Worm (Caenorhabditis elegans) whole organism, L4 larva: ENCODE measurements around the gene F41E6.15.

Experiments
- F37D6.2 ChIP-seq: sonication (generic microtip); optimal IDR thresholded peaks from 2 replicates; lab custom pipeline; 2016; ENCODE audit warnings: mild to moderate bottlenecking, missing genetic modification characterization, missing compliant biosample characterization
- F44E2.7 ChIP-seq: fragments of 200-800 bp; sonication (Bioruptor generic); IDR thresholded peaks from 2 replicates; pipeline ENCODE4 v2.1.2; 2022; ENCODE audit warnings: missing genetic modification characterization, missing compliant biosample characterization
- R02D3.7 ChIP-seq: fragments of 150-350 bp; sonication (generic microtip); optimal IDR thresholded peaks from 3 replicates; lab custom pipeline; 2014; ENCODE audit warnings: missing biosample characterization, missing genetic modification characterization
- T20F7.1 ChIP-seq: fragments of 200-800 bp; sonication (Bioruptor generic); optimal IDR thresholded peaks from 2 replicates; lab custom pipeline; 2018; ENCODE audit warnings: mild to moderate bottlenecking, missing genetic modification characterization, missing compliant biosample characterization
- T26A8.4 ChIP-seq: fragments of 200-800 bp; sonication (Bioruptor generic); IDR thresholded peaks from 2 replicates; pipeline ENCODE4 v1.3.6; 2022; ENCODE audit warnings: missing genetic modification characterization, missing compliant biosample characterization
- Y105C5A.15 ChIP-seq: fragments of 200-800 bp; sonication (Bioruptor generic); IDR thresholded peaks from 2 replicates; pipeline ENCODE4 v1.3.6; 2022; ENCODE audit warnings: missing genetic modification characterization, missing compliant biosample characterization
- Y75B8A.6 ChIP-seq: fragments of 200-800 bp; sonication (Bioruptor generic); IDR thresholded peaks from 2 replicates; pipeline ENCODE4 v1.3.6; 2022; ENCODE audit warnings: missing genetic modification reagents, missing genetic modification characterization, missing compliant biosample characterization
- ZK546.5 ChIP-seq, 2 experiments: sonication (generic microtip); optimal IDR thresholded peaks; 2 replicates each; lab custom pipeline; 2017; ENCODE audit warnings: missing biosample characterization in 2 of 2, missing genetic modification characterization in 2 of 2
- aly-2 ChIP-seq: sonication (generic microtip); optimal IDR thresholded peaks from 2 replicates; lab custom pipeline; 2018; ENCODE audit warnings: missing biosample characterization, missing genetic modification characterization
- arid-1 ChIP-seq: fragments of 200-800 bp; sonication (Bioruptor generic); conservative IDR thresholded peaks from 2 replicates; pipeline ENCODE4 v1.3.6; 2022; ENCODE audit warnings: missing genetic modification reagents, missing genetic modification characterization, missing compliant biosample characterization
- ceh-28 ChIP-seq: fragments of 150-350 bp; optimal IDR thresholded peaks from 2 replicates; lab custom pipeline; 2014; ENCODE audit warnings: missing biosample characterization, missing genetic modification reagents, missing genetic modification characterization
- cey-2 ChIP-seq: sonication (generic microtip); optimal IDR thresholded peaks from 3 replicates; lab custom pipeline; 2017; ENCODE audit warnings: missing genetic modification characterization, mild to moderate bottlenecking, missing compliant biosample characterization, antibody characterized with exemption, borderline replicate concordance; ENCODE audit not compliant: insufficient read depth
- daf-16 ChIP-seq, 3 experiments: sonication (generic microtip); optimal IDR thresholded peaks; 2 replicates each; lab custom pipeline; 2016 to 2017; ENCODE audit warnings: missing genetic modification characterization in 3 of 3, missing genetic modification reagents in 3 of 3, mild to moderate bottlenecking in 2 of 3, missing compliant biosample characterization in 2 of 3, missing biosample characterization in 1 of 3, moderate library complexity in 1 of 3
- dmd-6 ChIP-seq: fragments of 200-800 bp; sonication (Bioruptor generic); IDR thresholded peaks from 2 replicates; pipeline ENCODE4 v1.3.6; 2022; ENCODE audit warnings: missing genetic modification reagents, missing genetic modification characterization, missing compliant biosample characterization
- dpl-1 ChIP-seq: fragments of 150-350 bp; optimal IDR thresholded peaks from 2 replicates; lab custom pipeline; 2014; ENCODE audit warnings: missing biosample characterization, missing genetic modification reagents, missing genetic modification characterization
- dve-1 ChIP-seq: sonication (generic microtip); optimal IDR thresholded peaks from 2 replicates; lab custom pipeline; 2017; ENCODE audit warnings: antibody characterized with exemption, mild to moderate bottlenecking, missing genetic modification characterization, missing compliant biosample characterization; ENCODE audit not compliant: insufficient read depth
- egl-43 ChIP-seq: fragments of 200-800 bp; sonication (Bioruptor generic); IDR thresholded peaks from 2 replicates; pipeline ENCODE4 v1.3.6; 2022; ENCODE audit warnings: missing genetic modification reagents, missing genetic modification characterization, missing compliant biosample characterization
- fkh-10 ChIP-seq: fragments of 150-350 bp; optimal IDR thresholded peaks from 2 replicates; lab custom pipeline; 2014; ENCODE audit warnings: missing biosample characterization, missing genetic modification reagents, missing genetic modification characterization
- jun-1 ChIP-seq: fragments of 150-350 bp; optimal IDR thresholded peaks from 2 replicates; lab custom pipeline; 2014; ENCODE audit warnings: missing biosample characterization, missing genetic modification reagents, missing genetic modification characterization
- lim-7 ChIP-seq: fragments of 200-800 bp; sonication (Bioruptor generic); IDR thresholded peaks from 2 replicates; pipeline ENCODE4 v1.3.6; 2022; ENCODE audit warnings: missing genetic modification characterization, missing compliant biosample characterization
- lin-15B ChIP-seq: fragments of 150-350 bp; sonication (generic microtip); optimal IDR thresholded peaks from 3 replicates; lab custom pipeline; 2014; ENCODE audit warnings: missing biosample characterization, missing genetic modification characterization
- madf-9 ChIP-seq: fragments of 200-800 bp; sonication (Bioruptor generic); conservative IDR thresholded peaks from 2 replicates; pipeline ENCODE4 v1.3.6; 2022; ENCODE audit warnings: missing genetic modification reagents, missing genetic modification characterization, missing compliant biosample characterization
- mxl-2 ChIP-seq: fragments of 200-800 bp; sonication (Bioruptor generic); conservative IDR thresholded peaks from 2 replicates; pipeline ENCODE4 v1.3.6; 2022; ENCODE audit warnings: missing genetic modification reagents, missing genetic modification characterization, missing compliant biosample characterization
- mxl-3 ChIP-seq: fragments of 200-800 bp; sonication (Bioruptor generic); optimal IDR thresholded peaks from 2 replicates; lab custom pipeline; 2018; ENCODE audit warnings: mild to moderate bottlenecking, missing genetic modification characterization, missing compliant biosample characterization
- nhr-10 ChIP-seq: fragments of 150-350 bp; optimal IDR thresholded peaks from 2 replicates; lab custom pipeline; 2014; ENCODE audit warnings: missing biosample characterization, missing genetic modification characterization
- nhr-111 ChIP-seq: fragments of 200-800 bp; sonication (Bioruptor generic); optimal IDR thresholded peaks from 2 replicates; lab custom pipeline; 2018; ENCODE audit warnings: mild to moderate bottlenecking, missing genetic modification characterization, missing compliant biosample characterization
- nhr-28 ChIP-seq: fragments of 150-350 bp; optimal IDR thresholded peaks from 2 replicates; lab custom pipeline; 2014; ENCODE audit warnings: missing biosample characterization, missing genetic modification characterization
- nhr-48 ChIP-seq: sonication (generic microtip); optimal IDR thresholded peaks from 2 replicates; lab custom pipeline; 2016; ENCODE audit warnings: mild to moderate bottlenecking, missing genetic modification characterization, missing compliant biosample characterization
- pqm-1 ChIP-seq: sonication (generic microtip); optimal IDR thresholded peaks from 2 replicates; lab custom pipeline; 2017; ENCODE audit warnings: missing biosample characterization, missing genetic modification characterization
- spr-1 ChIP-seq: sonication (generic microtip); optimal IDR thresholded peaks from 2 replicates; lab custom pipeline; 2016; ENCODE audit warnings: mild to moderate bottlenecking, missing genetic modification characterization, missing compliant biosample characterization
- tag-97 ChIP-seq: fragments of 200-800 bp; sonication (Bioruptor generic); IDR thresholded peaks from 2 replicates; pipeline ENCODE4 v1.3.6; 2022; ENCODE audit warnings: missing genetic modification characterization, missing compliant biosample characterization
- tra-1 ChIP-seq: fragments of 200-800 bp; sonication (Bioruptor generic); IDR thresholded peaks from 2 replicates; pipeline ENCODE4 v1.3.6; 2022; ENCODE audit warnings: missing genetic modification reagents, missing genetic modification characterization, missing compliant biosample characterization
- unc-62 ChIP-seq, 3 experiments: fragments of 150-350 bp in 1 of 3; sonication (generic microtip); optimal IDR thresholded peaks in 2 of 3; peaks in 1 of 3; 1 replicate in 1 of 3; 2 replicates in 2 of 3; lab custom pipeline; 2014 to 2017; ENCODE audit warnings: missing biosample characterization in 3 of 3, missing genetic modification characterization in 3 of 3, missing genetic modification reagents in 3 of 3, missing genotype in 1 of 3
- zip-11 ChIP-seq: fragments of 200-800 bp; sonication (Bioruptor generic); IDR thresholded peaks from 2 replicates; pipeline ENCODE4 v1.3.6; 2022; ENCODE audit warnings: missing genetic modification characterization, missing compliant biosample characterization

Gene F41E6.15

ce11 chrV:8594105-8594964 lies 8.2 kb downstream of the F41E6.15 start, which contains the start of gene tag-196 (continued):
- TF ChIP-seq daf-16 (GFP tag; optimal IDR thresholded peaks at IDR 0.05; lab: Kevin White, UChicago) (peak in 1 of 2 experiments; percentile 44), daf-16 (tag; optimal IDR thresholded peaks at IDR 0.05; lab: Kevin White, UChicago) (no peak)
- TF ChIP-seq, all 104 proteins: peak for 9

DNA sequence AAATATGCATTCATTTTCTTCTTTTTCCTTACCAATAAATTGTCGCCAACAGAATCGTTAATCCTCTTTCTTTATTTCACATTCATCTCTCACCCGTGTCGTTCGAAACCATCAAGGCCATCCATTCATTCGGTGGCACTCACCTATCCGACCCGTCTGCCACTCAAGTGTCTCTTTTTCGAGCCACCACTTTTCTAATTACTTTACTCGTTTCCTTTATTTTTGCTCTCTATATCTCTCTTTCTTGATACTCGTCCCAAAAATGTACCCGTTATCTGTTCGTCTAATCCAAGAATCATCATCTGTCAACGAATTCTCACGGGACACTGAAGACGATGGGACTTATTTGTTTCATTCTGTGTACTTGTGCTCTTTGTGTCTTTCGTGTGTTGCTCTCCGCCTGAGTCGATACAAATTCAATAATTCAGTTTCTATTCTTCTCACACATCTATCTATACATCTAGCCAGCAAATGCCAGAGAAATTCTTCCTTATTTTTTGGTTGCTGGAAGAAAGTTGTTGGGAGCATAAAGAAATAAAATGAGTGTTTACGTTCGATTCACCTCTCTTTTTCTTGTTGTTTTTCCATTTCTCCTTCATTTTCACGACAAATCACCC lies 9.7 kb downstream of the F41E6.15 start:
- TF ChIP-seq fkh-10 (peak; percentile 57), ZK546.5 (tag; optimal IDR thresholded peaks at IDR 0.05; lab: Kevin White, UChicago) (no peak)

ce11 chrV:8588079-8588478 lies 14.5 kb downstream of the F41E6.15 start, which contains the start of gene C10B5.3:
Gene C10B5.3 (minus strand): TSS chrV:8588179.
- peak in 1 of 2 experiments; percentile 72 for TF ChIP-seq unc-62 (GFP tag; optimal IDR thresholded peaks at IDR 0.05 in 1 of 2; lab: Kevin White, UChicago)
- no peak for TF ChIP-seq unc-62 (tag; optimal IDR thresholded peaks at IDR 0.05; lab: Kevin White, UChicago)
- 0 out of 2 replicates have a peak, but pooled peaks have one; percentile 32 for TF ChIP-seq Y105C5A.15 (GFP tag; lab: Robert Waterston, UW)
- no peak for TF ChIP-seq tra-1 (GFP tag; lab: Robert Waterston, UW)

DNA sequence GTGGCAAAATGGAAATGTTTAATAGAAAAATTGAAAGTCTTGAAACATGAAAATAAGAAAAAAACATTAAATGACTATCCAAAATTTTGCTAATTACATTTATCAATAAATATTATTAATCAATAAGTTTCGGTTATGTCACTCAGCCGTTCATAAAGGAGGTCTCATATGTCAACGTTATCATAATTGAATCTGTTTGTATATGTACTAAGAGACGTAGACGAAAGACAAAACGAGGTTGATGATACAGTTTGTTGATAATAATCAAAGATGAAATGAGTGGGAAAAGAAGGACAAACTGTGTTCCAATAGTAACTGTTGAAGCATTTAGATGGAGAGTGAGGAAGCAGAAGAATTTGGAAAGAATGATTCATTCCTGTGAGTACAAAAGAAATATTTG lies 15.6 kb downstream of the F41E6.15 start:
- TF ChIP-seq dve-1 (tag; lab: Kevin White, UChicago): peak; percentile 71
- peak; percentile 26 for TF ChIP-seq pqm-1 (tag; lab: Kevin White, UChicago)
- no peak for TF ChIP-seq T26A8.4 (GFP tag; lab: Robert Waterston, UW)
- peak; percentile 24 for TF ChIP-seq T20F7.1 (GFP tag; lab: Kevin White, UChicago)
- TF ChIP-seq nhr-111 (GFP tag; lab: Kevin White, UChicago): no peak
- no peak for TF ChIP-seq spr-1 (tag; lab: Kevin White, UChicago)
- no peak for TF ChIP-seq daf-16 (GFP tag; optimal IDR thresholded peaks at IDR 0.05; lab: Kevin White, UChicago)
- peak; percentile 90 for TF ChIP-seq daf-16 (tag; optimal IDR thresholded peaks at IDR 0.05; lab: Kevin White, UChicago)
- peak; percentile 58 for TF ChIP-seq dmd-6
- peak; percentile 46 for TF ChIP-seq nhr-28 (tag; lab: Kevin White, UChicago)
- TF ChIP-seq lin-15B (tag; lab: Kevin White, UChicago): no peak
- TF ChIP-seq nhr-48 (tag; lab: Kevin White, UChicago): peak; percentile 36
- TF ChIP-seq mxl-2 (GFP tag; lab: Robert Waterston, UW): no peak

- TF ChIP-seq dpl-1 (GFP tag; lab: Kevin White, UChicago) (no peak), lim-7 (no peak), jun-1 (tag; lab: Kevin White, UChicago) (no peak), mxl-3 (GFP tag; lab: Kevin White, UChicago) (no peak), F44E2.7 (GFP tag; lab: Robert Waterston, UW) (no peak), fkh-10 (no peak), egl-43 (no peak), Y75B8A.6 (GFP tag; lab: Robert Waterston, UW) (no peak), T20F7.1 (GFP tag; lab: Kevin White, UChicago) (no peak), cey-2 (no peak), zip-11 (no peak), arid-1 (GFP tag; lab: Robert Waterston, UW) (no peak), F37D6.2 (tag; lab: Kevin White, UChicago) (no peak), tag-97 (GFP tag; lab: Robert Waterston, UW) (no peak), aly-2 (tag; lab: Kevin White, UChicago) (no peak), nhr-10 (tag; lab: Kevin White, UChicago) (no peak), madf-9 (GFP tag; lab: Robert Waterston, UW) (no peak), R02D3.7 (tag; lab: Kevin White, UChicago) (no peak), ceh-28 (tag; lab: Kevin White, UChicago) (no peak)
Observed at ce11 chrV:8586472-8586871, 16.1 kb downstream of the F41E6.15 start.
